Fruit fly (Drosophila melanogaster) S2 (cell line): ENCODE measurements around the gene CG12725.

Source experiments
- CG8478 ChIP-seq: fragments of >200 bp; optimal IDR thresholded peaks from 2 replicates; lab custom pipeline; 2018
- CTCF ChIP-seq, 2 experiments: fragments of >200 bp; optimal IDR thresholded peaks; 2 replicates each; lab custom pipeline; 2018

DNA sequence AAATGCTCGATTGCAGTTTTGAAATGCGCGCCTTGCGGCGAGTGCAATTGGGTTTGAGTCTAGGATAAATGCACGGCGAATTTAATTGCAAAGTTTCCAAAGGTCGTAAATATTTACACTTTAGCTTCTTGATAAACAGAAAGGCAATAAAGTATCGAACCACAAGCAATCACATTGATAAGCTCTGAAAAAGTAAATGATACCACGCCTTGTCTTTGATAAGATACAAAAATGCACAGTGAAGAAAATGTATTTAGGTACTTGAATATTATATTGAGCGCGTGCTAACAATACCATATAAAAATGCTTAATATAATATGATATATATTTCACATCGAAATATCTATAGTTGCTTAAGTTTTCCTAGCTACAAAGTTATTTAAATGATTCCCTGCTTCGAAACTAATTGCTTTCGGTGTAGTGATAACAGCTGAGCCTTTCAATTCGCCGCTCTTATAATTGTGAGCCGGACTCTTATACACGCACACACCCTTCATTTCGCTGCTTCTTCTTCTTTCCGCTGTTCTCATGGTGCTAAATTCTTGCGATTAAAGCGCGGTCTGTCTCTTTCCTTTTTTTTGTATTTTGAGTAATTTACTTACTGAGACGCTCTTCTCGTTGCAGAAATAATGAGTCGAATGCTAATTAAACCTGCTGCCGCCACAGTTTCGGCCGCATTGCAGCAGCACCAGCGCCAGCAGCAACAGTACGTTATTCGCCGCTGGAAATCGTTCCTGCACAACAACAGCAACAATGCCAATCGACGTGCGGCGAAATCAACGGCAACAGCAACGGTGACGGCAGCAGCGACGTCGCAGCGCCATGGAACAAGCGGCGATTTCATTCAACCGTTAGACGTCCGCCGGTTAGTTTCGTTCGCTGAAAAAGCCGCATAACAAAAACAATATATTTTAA is 29.2 kb downstream of the CG12725 start:
- TF ChIP-seq CG8478 (no peak), CTCF (optimal IDR thresholded peaks at IDR 0.05; lab: Kevin White, UChicago) (peak in 1 of 2 experiments; percentile 4)
